Fruit fly (Drosophila melanogaster): ENCODE measurements around the gene Arl4.

DNA sequence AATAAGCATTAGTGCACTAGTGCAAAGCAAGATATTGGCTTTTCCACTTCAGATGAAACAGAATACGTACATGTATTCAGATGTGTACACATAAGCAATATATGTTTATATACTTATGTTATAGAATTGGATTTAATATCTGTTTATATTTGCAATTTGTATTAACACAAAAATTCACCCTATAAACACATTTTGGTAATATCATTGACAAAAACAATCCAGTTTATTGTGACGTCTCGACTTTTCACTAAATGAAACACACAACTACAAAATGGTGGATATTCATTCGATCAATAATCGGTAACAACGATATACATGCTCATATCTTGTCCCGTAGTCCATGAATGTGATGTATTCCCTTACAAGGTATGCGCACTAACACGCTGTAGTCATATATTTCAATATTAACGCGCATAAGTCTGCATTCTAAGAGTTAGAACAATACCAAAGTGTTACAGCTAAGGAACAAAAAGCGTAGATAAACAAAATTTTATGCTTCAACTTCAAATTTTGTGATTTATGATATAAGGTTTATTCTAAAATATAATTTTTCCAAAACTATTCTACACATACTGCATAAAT, 26.6 kb upstream of the Arl4 start, which contains the start of gene CG31998:
- TF ChIP-seq insv (optimal IDR thresholded peaks at IDR 0.05) (no peak), Myc (optimal IDR thresholded peaks at IDR 0.05) (no peak), ttk (optimal IDR thresholded peaks at IDR 0.05) (no peak), Sin3A (optimal IDR thresholded peaks at IDR 0.05) (no peak)
